Fruit fly (Drosophila melanogaster) whole organism, adult: ENCODE data around the gene InR.
A peak's percentile ranks its signal among the peaks of the same experiment; 100 is the strongest.

Experiments
- CG11617 ChIP-seq: fragments of 200-800 bp; sonication (Bioruptor generic); optimal IDR thresholded peaks from 2 replicates; lab custom pipeline; 2017; ENCODE audit warnings: mild to moderate bottlenecking, missing biosample characterization, missing genetic modification reagents, missing genetic modification characterization
- CG12768 ChIP-seq: fragments of 200-800 bp; sonication (Bioruptor generic); optimal IDR thresholded peaks from 2 replicates; lab custom pipeline; 2017; ENCODE audit warnings: missing biosample characterization, missing genetic modification characterization, mild to moderate bottlenecking, moderate library complexity, missing genetic modification reagents
- CG14711 ChIP-seq: fragments of 200-800 bp; sonication (Bioruptor generic); optimal IDR thresholded peaks from 2 replicates; lab custom pipeline; 2018; ENCODE audit warnings: missing biosample characterization, mild to moderate bottlenecking, missing genetic modification characterization, moderate library complexity
- CG1620 ChIP-seq: fragments of 200-800 bp; sonication (Bioruptor generic); optimal IDR thresholded peaks from 2 replicates; lab custom pipeline; 2016; ENCODE audit warnings: missing biosample characterization, missing genetic modification characterization
- CG33017 ChIP-seq: fragments of 200-800 bp; sonication (Bioruptor generic); optimal IDR thresholded peaks from 2 replicates; lab custom pipeline; 2018; ENCODE audit warnings: missing biosample characterization, mild to moderate bottlenecking, missing genetic modification characterization, moderate library complexity
- CG5204 ChIP-seq: fragments of 200-800 bp; sonication (Bioruptor generic); optimal IDR thresholded peaks from 2 replicates; lab custom pipeline; 2016; ENCODE audit warnings: missing biosample characterization, missing genetic modification characterization
- CG7045 ChIP-seq: fragments of 200-800 bp; sonication (Bioruptor generic); optimal IDR thresholded peaks from 2 replicates; lab custom pipeline; 2017; ENCODE audit warnings: missing biosample characterization, mild to moderate bottlenecking, missing genetic modification characterization
- CG7101 ChIP-seq: fragments of 200-800 bp; sonication (Bioruptor generic); optimal IDR thresholded peaks from 2 replicates; lab custom pipeline; 2018; ENCODE audit warnings: missing biosample characterization, mild to moderate bottlenecking, missing genetic modification characterization, moderate library complexity
- Clk ChIP-seq: fragments of 200-800 bp; sonication (Bioruptor generic); optimal IDR thresholded peaks from 2 replicates; lab custom pipeline; 2017; ENCODE audit warnings: missing biosample characterization, missing genetic modification characterization
- Crg-1 ChIP-seq: fragments of 200-800 bp; sonication (Bioruptor generic); optimal IDR thresholded peaks from 2 replicates; lab custom pipeline; 2016; ENCODE audit warnings: missing biosample characterization, missing genetic modification characterization
- Hr96 ChIP-seq: fragments of 200-800 bp; sonication (Bioruptor generic); optimal IDR thresholded peaks from 2 replicates; lab custom pipeline; 2016; ENCODE audit warnings: missing biosample characterization, missing genetic modification characterization
- Mnt ChIP-seq: fragments of 200-800 bp; sonication (Bioruptor generic); optimal IDR thresholded peaks from 2 replicates; lab custom pipeline; 2016; ENCODE audit warnings: missing biosample characterization, mild to moderate bottlenecking, missing genetic modification characterization
- bab1 ChIP-seq: fragments of 200-800 bp; sonication (Bioruptor generic); optimal IDR thresholded peaks from 3 replicates; lab custom pipeline; 2019; ENCODE audit warnings: missing biosample characterization, mild to moderate bottlenecking, missing genetic modification characterization, moderate library complexity
- cic ChIP-seq: fragments of 200-800 bp; sonication (Bioruptor generic); optimal IDR thresholded peaks from 2 replicates; lab custom pipeline; 2017; ENCODE audit warnings: missing biosample characterization, mild to moderate bottlenecking, missing genetic modification characterization, moderate library complexity
- cnc ChIP-seq, 2 experiments: fragments of >200 bp; optimal IDR thresholded peaks; 2 replicates each; lab custom pipeline; 2017
- kay ChIP-seq: fragments of 200-800 bp; sonication (Bioruptor generic); peaks from one replicate; lab custom pipeline; 2016; ENCODE audit warnings: missing biosample characterization, missing genetic modification characterization, borderline replicate concordance
- ovo ChIP-seq: fragments of 200-800 bp; sonication (Bioruptor generic); optimal IDR thresholded peaks from 2 replicates; lab custom pipeline; 2016; ENCODE audit warnings: missing biosample characterization, missing genetic modification characterization
- pad ChIP-seq: fragments of 200-800 bp; sonication (Bioruptor generic); optimal IDR thresholded peaks from 3 replicates; lab custom pipeline; 2017; ENCODE audit warnings: missing biosample characterization, missing genetic modification characterization, mild to moderate bottlenecking, moderate library complexity, missing genetic modification reagents
- tj ChIP-seq: fragments of 200-800 bp; sonication (Bioruptor generic); optimal IDR thresholded peaks from 3 replicates; lab custom pipeline; 2017; ENCODE audit warnings: missing biosample characterization, mild to moderate bottlenecking, missing genetic modification characterization, moderate library complexity
- toe ChIP-seq: fragments of 200-800 bp; sonication (Bioruptor generic); optimal IDR thresholded peaks from 2 replicates; lab custom pipeline; 2016; ENCODE audit warnings: missing biosample characterization, missing genetic modification characterization

InR gene

DNA sequence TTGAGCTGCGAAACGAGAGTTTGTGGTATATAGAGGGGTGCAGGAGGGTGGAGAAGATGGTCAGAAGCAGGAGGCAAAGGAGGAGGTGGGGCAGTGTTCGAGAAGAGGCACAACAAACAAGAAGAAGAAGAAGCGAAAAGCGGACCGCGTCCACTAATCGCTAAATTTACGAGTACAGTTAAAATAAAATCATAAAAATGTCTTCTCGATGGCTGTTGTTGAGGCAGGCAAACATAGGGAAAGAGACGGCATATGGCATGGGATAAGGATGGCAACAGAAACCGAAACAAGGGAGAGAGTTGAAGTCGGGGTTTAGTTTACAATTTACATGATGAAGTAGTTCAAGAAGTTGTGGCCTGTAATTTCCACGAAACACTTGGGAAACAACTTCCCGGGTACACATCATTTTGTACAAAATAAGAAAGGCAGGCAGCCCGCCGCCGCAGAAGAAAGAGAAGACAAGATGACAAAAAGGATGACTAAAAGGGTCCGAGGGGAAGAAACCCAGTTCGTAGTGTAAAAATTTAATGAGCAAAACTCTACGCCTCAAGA lies 7.4 kb downstream of the InR start:
- TF ChIP-seq CG7101 (tag; lab: Kevin White, UChicago): no peak
- no peak for TF ChIP-seq CG7045
- no peak for TF ChIP-seq Crg-1 (GFP tag; lab: Kevin White, UChicago)
- no peak for TF ChIP-seq CG12768 (GFP tag; lab: Kevin White, UChicago)
- TF ChIP-seq Hr96 (GFP tag; lab: Kevin White, UChicago): no peak
- no peak for TF ChIP-seq pad (GFP tag; lab: Kevin White, UChicago)
- no peak for TF ChIP-seq CG1620 (GFP tag; lab: Kevin White, UChicago)
- TF ChIP-seq toe: no peak
- TF ChIP-seq CG33017 (tag; lab: Kevin White, UChicago): no peak
- TF ChIP-seq CG11617 (GFP tag; lab: Kevin White, UChicago): no peak

DNA sequence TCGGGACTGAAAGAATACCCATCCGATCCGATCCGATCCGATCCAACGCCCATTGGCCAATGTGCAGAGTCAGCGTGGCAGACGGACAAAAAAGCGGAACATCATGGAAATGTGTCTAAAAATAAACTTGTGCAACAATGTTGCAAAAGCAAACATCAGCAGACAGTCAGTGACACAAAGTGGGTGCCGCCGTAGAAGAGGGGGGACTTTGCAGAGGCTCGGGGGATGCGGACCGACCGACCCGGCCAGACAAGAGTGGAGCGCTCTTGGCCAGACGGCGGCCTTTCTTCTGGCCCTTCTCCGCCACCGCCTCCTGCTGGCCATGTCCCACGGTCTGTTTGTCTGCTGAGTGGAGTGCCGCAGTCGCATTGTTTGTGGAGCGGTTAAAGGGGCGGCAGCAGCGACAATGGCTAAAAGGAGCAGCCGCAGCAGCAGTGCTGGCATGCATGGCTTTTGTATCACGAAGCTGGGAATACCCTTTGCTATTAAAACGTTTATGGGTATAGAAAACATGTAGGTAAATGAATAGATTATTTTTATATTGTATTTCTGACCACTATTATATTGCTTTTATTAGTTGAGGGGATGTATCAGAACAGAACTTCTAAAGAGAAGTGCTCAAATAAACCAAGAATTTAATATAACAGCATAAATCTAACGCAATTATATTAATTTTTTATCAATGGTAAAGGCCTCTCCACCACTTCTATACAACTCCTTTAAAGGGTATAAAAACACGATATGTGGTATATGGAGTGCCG lies 10.7 kb downstream of the InR start:
- no peak for TF ChIP-seq kay
- peak; percentile 4 for TF ChIP-seq tj (GFP tag; lab: Kevin White, UChicago)
- TF ChIP-seq cnc (optimal IDR thresholded peaks at IDR 0.05; lab: Kevin White, UChicago): no peak
- no peak for TF ChIP-seq bab1 (GFP tag; lab: Kevin White, UChicago)
- TF ChIP-seq toe: no peak

DNA sequence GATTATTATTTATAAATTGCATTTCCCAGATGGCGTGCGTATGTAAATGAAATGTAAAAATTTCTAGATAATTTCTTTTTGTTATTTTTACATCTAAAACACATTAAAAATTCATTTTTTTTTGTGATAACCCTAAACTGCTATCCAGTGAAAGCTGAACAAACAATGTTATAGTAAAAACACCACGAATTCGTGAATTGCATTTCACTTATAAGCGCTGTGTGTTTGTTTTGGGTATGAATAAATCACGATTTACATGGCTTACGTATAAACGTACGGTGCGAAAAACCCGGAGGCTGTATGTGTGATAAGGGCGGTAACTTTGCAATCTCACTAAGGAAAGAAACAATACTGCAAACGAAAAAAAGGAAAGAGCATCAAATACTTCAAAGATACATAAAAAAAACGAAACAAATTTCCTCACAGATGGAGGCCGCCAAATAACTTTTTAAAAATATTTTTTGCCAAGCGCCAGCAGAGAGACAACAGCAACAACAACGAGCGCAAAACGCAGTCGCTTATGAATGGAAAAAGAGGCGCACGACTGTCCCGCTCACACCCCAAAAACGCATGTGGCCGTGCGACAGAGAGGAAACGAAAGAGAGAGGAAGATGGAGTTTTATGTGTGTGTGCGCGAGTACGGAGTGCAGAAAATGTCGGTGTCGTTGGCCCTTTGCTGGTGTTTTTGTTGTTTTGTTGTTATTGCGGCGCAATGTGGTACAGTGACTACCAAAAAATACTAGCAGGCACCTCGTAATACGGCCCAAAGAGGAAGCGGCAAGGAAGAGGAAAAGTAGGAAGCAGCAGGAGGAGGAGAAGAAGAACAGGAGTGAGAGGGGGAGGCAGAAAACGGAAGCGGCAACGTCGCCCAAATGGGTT lies 12.7 kb downstream of the InR start:
- TF ChIP-seq pad (GFP tag; lab: Kevin White, UChicago): peak; percentile 56
- TF ChIP-seq Mnt (GFP tag; lab: Kevin White, UChicago): peak; percentile 43
- TF ChIP-seq CG7045: no peak
- TF ChIP-seq Crg-1 (GFP tag; lab: Kevin White, UChicago): no peak
- peak; percentile 54 for TF ChIP-seq tj (GFP tag; lab: Kevin White, UChicago)
- no peak for TF ChIP-seq kay
- TF ChIP-seq cic (GFP tag; lab: Kevin White, UChicago): peak; percentile 72

DNA sequence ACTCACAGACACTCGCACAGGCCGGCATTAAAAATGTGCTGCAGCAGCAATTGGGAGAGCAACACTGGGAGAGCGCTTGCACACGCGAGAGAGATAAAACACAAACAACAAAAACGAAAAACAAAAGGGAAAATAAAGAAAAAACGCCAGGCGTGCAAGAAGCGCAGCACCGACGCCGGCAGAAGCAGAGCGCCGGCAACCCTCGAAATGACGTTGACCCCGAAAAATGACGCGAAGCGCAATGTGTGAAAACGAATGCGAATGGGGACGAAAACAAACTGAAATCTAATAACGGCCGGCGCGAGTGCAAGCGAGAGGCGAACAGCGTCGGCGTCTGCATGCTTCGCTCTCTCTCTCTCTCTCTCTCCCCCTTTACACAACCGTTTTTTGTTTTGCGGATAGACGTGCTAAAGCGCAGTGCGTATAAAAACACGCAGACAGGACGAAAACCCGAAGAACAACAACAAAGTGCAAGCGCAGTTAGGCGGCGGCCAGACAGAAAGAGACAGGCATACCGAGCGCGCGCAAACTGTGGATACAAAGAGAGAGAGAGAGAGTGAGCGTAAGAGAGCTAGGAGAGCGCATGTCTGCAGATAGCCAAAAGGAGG lies 13.7 kb downstream of the InR start:
- TF ChIP-seq CG7045 (peak; percentile 56), CG12768 (GFP tag; lab: Kevin White, UChicago) (peak; percentile 50), tj (GFP tag; lab: Kevin White, UChicago) (peak; percentile 96), CG5204 (no peak), cic (GFP tag; lab: Kevin White, UChicago) (peak; percentile 95), kay (no peak), Clk (GFP tag; lab: Kevin White, UChicago) (no peak), Mnt (GFP tag; lab: Kevin White, UChicago) (peak; percentile 82), ovo (GFP tag; lab: Kevin White, UChicago) (peak; percentile 39), toe (no peak), Hr96 (GFP tag; lab: Kevin White, UChicago) (no peak), CG11617 (GFP tag; lab: Kevin White, UChicago) (peak; percentile 38), CG7101 (tag; lab: Kevin White, UChicago) (no peak), pad (GFP tag; lab: Kevin White, UChicago) (peak; percentile 98), CG33017 (tag; lab: Kevin White, UChicago) (peak; percentile 52), bab1 (GFP tag; lab: Kevin White, UChicago) (no peak), CG14711 (tag; lab: Kevin White, UChicago) (no peak)

DNA sequence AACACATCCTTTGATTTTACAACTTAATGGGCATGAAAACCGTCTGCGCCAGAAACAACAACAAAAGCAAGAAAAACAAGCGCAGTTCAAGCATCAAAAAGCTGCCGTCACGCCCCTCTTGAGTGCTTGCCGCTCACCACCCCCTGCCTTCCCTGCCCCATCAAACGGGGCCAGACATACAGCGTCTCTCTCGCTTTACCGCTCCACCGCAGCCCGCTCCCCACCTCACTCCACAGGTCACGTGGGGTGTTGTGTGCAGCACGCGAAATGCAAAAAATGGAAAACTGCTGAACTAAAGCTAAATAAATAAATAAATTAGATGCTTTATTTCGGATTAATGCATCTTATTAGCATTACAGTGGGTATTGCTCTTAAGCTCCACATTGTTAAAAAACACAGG lies 14.6 kb downstream of the InR start:
- TF ChIP-seq ovo (GFP tag; lab: Kevin White, UChicago) (no peak), Hr96 (GFP tag; lab: Kevin White, UChicago) (no peak), CG7101 (tag; lab: Kevin White, UChicago) (no peak), cic (GFP tag; lab: Kevin White, UChicago) (no peak), CG12768 (GFP tag; lab: Kevin White, UChicago) (no peak), CG14711 (tag; lab: Kevin White, UChicago) (no peak), cnc (optimal IDR thresholded peaks at IDR 0.05; lab: Kevin White, UChicago) (no peak)

DNA sequence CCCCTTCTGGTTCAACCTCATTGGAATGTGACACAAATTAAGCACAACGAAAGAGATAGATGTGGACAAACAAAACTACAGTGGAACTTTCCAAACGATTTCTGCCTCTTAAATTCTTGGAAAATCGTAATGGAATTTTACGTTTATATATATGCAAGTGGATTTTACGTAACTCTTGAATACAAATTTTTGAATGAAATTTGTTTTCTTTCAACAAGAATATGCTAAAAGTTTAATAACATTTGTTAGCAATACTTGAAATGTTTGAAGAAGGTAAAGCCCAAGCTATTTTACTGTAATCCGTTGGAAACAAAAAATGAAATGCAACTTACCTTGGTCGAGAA lies 16.5 kb downstream of the InR start:
- TF ChIP-seq toe (no peak), CG1620 (GFP tag; lab: Kevin White, UChicago) (no peak), kay (peak; percentile 33), CG7045 (no peak), CG5204 (no peak)
